Worm (Caenorhabditis elegans) whole organism, L1 larva: ENCODE results near the gene C50F4.9.

Experiments
- C04F5.9 ChIP-seq: sonication (generic microtip); optimal IDR thresholded peaks from 2 replicates; lab custom pipeline; 2016; ENCODE audit warnings: missing genetic modification characterization, missing compliant biosample characterization
- C16A3.4 ChIP-seq: fragments of 150-350 bp; optimal IDR thresholded peaks from 2 replicates; lab custom pipeline; 2014; ENCODE audit warnings: missing biosample characterization, missing genetic modification characterization
- F16B12.6 ChIP-seq: fragments of 150-350 bp; optimal IDR thresholded peaks from 2 replicates; lab custom pipeline; 2014; ENCODE audit warnings: missing biosample characterization, missing genetic modification characterization
- Y116A8C.19 ChIP-seq: sonication (generic microtip); optimal IDR thresholded peaks from 2 replicates; lab custom pipeline; 2016; ENCODE audit warnings: missing compliant biosample characterization, missing genetic modification characterization, borderline replicate concordance
- alr-1 ChIP-seq: fragments of 200-800 bp; sonication (Bioruptor generic); optimal IDR thresholded peaks from 2 replicates; lab custom pipeline; 2018; ENCODE audit warnings: borderline replicate concordance, mild to moderate bottlenecking, missing genetic modification characterization, missing compliant biosample characterization
- ama-1 ChIP-seq: fragments of 150-350 bp; optimal IDR thresholded peaks from 2 replicates; lab custom pipeline; 2014
- blmp-1 ChIP-seq: fragments of 150-350 bp; optimal IDR thresholded peaks from 2 replicates; lab custom pipeline; 2014; ENCODE audit warnings: missing biosample characterization, missing genetic modification characterization
- ceh-90 ChIP-seq: sonication (generic microtip); optimal IDR thresholded peaks from 2 replicates; lab custom pipeline; 2016; ENCODE audit warnings: missing genetic modification characterization, missing compliant biosample characterization
- dsc-1 ChIP-seq: sonication (generic microtip); optimal IDR thresholded peaks from 2 replicates; lab custom pipeline; 2016; ENCODE audit warnings: mild to moderate bottlenecking, missing genetic modification characterization, missing compliant biosample characterization
- efl-1 ChIP-seq, 4 experiments: fragments of 150-350 bp; optimal IDR thresholded peaks in 3 of 4; peaks in 1 of 4; 1 replicate in 1 of 4; 2 replicates in 3 of 4; lab custom pipeline; 2014; ENCODE audit warnings: missing biosample characterization in 2 of 4, missing genetic modification characterization in 2 of 4, missing genetic modification reagents in 2 of 4
- egl-13 ChIP-seq: sonication (generic microtip); optimal IDR thresholded peaks from 2 replicates; lab custom pipeline; 2016; ENCODE audit warnings: missing genotype, missing genetic modification reagents, missing genetic modification characterization, missing compliant biosample characterization
- elt-2 ChIP-seq: sonication (generic microtip); optimal IDR thresholded peaks from 2 replicates; lab custom pipeline; 2016; ENCODE audit warnings: missing genetic modification characterization, mild to moderate bottlenecking, inconsistent platforms, missing compliant biosample characterization, missing genetic modification reagents
- elt-3 ChIP-seq, 6 experiments: fragments of 150-350 bp in 1 of 6; sonication (generic microtip); optimal IDR thresholded peaks; 2 replicates each; lab custom pipeline; 2017 to 2018; ENCODE audit warnings: missing biosample characterization in 6 of 6, missing genetic modification characterization in 6 of 6, inconsistent platforms in 1 of 6
- fkh-8 ChIP-seq: sonication (generic microtip); optimal IDR thresholded peaks from 2 replicates; lab custom pipeline; 2016; ENCODE audit warnings: mild to moderate bottlenecking, missing genetic modification characterization, missing compliant biosample characterization
- fos-1 ChIP-seq: fragments of 150-350 bp; optimal IDR thresholded peaks from 2 replicates; lab custom pipeline; 2014; ENCODE audit warnings: missing biosample characterization, missing genetic modification characterization
- grh-1 ChIP-seq: fragments of 200-800 bp; sonication (Bioruptor generic); IDR thresholded peaks from 2 replicates; pipeline ENCODE4 v1.3.6; 2022; ENCODE audit warnings: missing genetic modification reagents, missing genetic modification characterization, missing compliant biosample characterization
- hpl-2 ChIP-seq: fragments of 150-350 bp; optimal IDR thresholded peaks from 2 replicates; lab custom pipeline; 2014; ENCODE audit warnings: missing biosample characterization, missing genetic modification reagents, missing genetic modification characterization
- irx-1 ChIP-seq: sonication (generic microtip); optimal IDR thresholded peaks from 2 replicates; lab custom pipeline; 2016; ENCODE audit warnings: missing genetic modification characterization, missing compliant biosample characterization
- isw-1 ChIP-seq: fragments of 200-800 bp; sonication (Bioruptor generic); IDR thresholded peaks from 2 replicates; pipeline ENCODE4 v1.3.6; 2022; ENCODE audit warnings: missing genetic modification characterization, missing compliant biosample characterization
- lin-13 ChIP-seq: fragments of 150-350 bp; optimal IDR thresholded peaks from 2 replicates; lab custom pipeline; 2014; ENCODE audit warnings: missing biosample characterization, missing genetic modification reagents, missing genetic modification characterization
- lin-14 ChIP-seq: fragments of 200-800 bp; sonication (Bioruptor generic); optimal IDR thresholded peaks from 2 replicates; lab custom pipeline; 2018; ENCODE audit warnings: mild to moderate bottlenecking, missing genetic modification characterization, moderate library complexity, missing compliant biosample characterization
- lin-35 ChIP-seq, 2 experiments: fragments of 150-350 bp; optimal IDR thresholded peaks; 2 replicates each; lab custom pipeline; 2014; ENCODE audit warnings: missing biosample characterization in 2 of 2, missing genetic modification characterization in 2 of 2, missing genetic modification reagents in 2 of 2
- lsy-2 ChIP-seq, 2 experiments: fragments of 150-350 bp; optimal IDR thresholded peaks; 2 replicates each; lab custom pipeline; 2014; ENCODE audit warnings: missing biosample characterization in 2 of 2, missing genetic modification characterization in 2 of 2
- mab-9 ChIP-seq: fragments of 200-800 bp; sonication (Bioruptor generic); IDR thresholded peaks from 2 replicates; pipeline ENCODE4 v1.3.6; 2022; ENCODE audit warnings: missing genetic modification reagents, missing genetic modification characterization, missing compliant biosample characterization
- mef-2 ChIP-seq: fragments of 150-350 bp; optimal IDR thresholded peaks from 2 replicates; lab custom pipeline; 2014; ENCODE audit warnings: missing biosample characterization, missing genetic modification characterization
- mep-1 ChIP-seq: fragments of 150-350 bp; optimal IDR thresholded peaks from 2 replicates; lab custom pipeline; 2014; ENCODE audit warnings: missing biosample characterization, missing genetic modification characterization
- nhr-11 ChIP-seq: fragments of 150-350 bp; optimal IDR thresholded peaks from 2 replicates; lab custom pipeline; 2014; ENCODE audit warnings: missing biosample characterization, missing genetic modification characterization
- nhr-12 ChIP-seq: sonication (generic microtip); optimal IDR thresholded peaks from 2 replicates; lab custom pipeline; 2017; ENCODE audit warnings: missing biosample characterization, missing genetic modification characterization
- nhr-19 ChIP-seq: fragments of 200-800 bp; sonication (Bioruptor generic); conservative IDR thresholded peaks from 2 replicates; pipeline ENCODE4 v1.3.6; 2022; ENCODE audit warnings: missing genetic modification characterization, missing compliant biosample characterization
- nhr-20 ChIP-seq: sonication (generic microtip); optimal IDR thresholded peaks from 2 replicates; lab custom pipeline; 2016; ENCODE audit warnings: mild to moderate bottlenecking, missing genetic modification characterization, missing compliant biosample characterization
- nhr-47 ChIP-seq: sonication (generic microtip); optimal IDR thresholded peaks from 2 replicates; lab custom pipeline; 2016; ENCODE audit warnings: mild to moderate bottlenecking, missing genetic modification characterization, moderate library complexity, missing compliant biosample characterization
- nhr-71 ChIP-seq: sonication (generic microtip); optimal IDR thresholded peaks from 2 replicates; lab custom pipeline; 2016; ENCODE audit warnings: mild to moderate bottlenecking, missing genetic modification characterization, moderate library complexity, missing compliant biosample characterization
- nhr-76 ChIP-seq: sonication (generic microtip); optimal IDR thresholded peaks from 2 replicates; lab custom pipeline; 2017; ENCODE audit warnings: missing biosample characterization, missing genetic modification characterization
- nhr-85 ChIP-seq: sonication (generic microtip); peaks from one replicate; lab custom pipeline; 2016; ENCODE audit warnings: missing genetic modification characterization, inconsistent platforms, missing compliant biosample characterization
- nhr-90 ChIP-seq: sonication (generic microtip); optimal IDR thresholded peaks from 2 replicates; lab custom pipeline; 2016; ENCODE audit warnings: mild to moderate bottlenecking, missing genetic modification characterization, missing compliant biosample characterization; ENCODE audit not compliant: poor library complexity
- pqm-1 ChIP-seq: sonication (generic microtip); optimal IDR thresholded peaks from 3 replicates; lab custom pipeline; 2017; ENCODE audit warnings: missing biosample characterization, missing genetic modification characterization
- snpc-4 ChIP-seq: fragments of 150-350 bp; optimal IDR thresholded peaks from 2 replicates; lab custom pipeline; 2014; ENCODE audit warnings: missing biosample characterization, missing genetic modification characterization
- snu-23 ChIP-seq: sonication (generic microtip); optimal IDR thresholded peaks from 2 replicates; lab custom pipeline; 2016; ENCODE audit warnings: missing genetic modification characterization, missing compliant biosample characterization
- tbx-2 ChIP-seq: sonication (generic microtip); optimal IDR thresholded peaks from 2 replicates; lab custom pipeline; 2016; ENCODE audit warnings: missing genetic modification characterization, missing compliant biosample characterization
- unc-30 ChIP-seq: sonication (generic microtip); optimal IDR thresholded peaks from 2 replicates; lab custom pipeline; 2017; ENCODE audit warnings: missing biosample characterization, missing genetic modification characterization
- unc-62 ChIP-seq: fragments of 150-350 bp; optimal IDR thresholded peaks from 2 replicates; lab custom pipeline; 2014; ENCODE audit warnings: missing biosample characterization, missing genetic modification reagents, missing genetic modification characterization
- zip-4 ChIP-seq: fragments of 200-800 bp; sonication (Bioruptor generic); optimal IDR thresholded peaks from 2 replicates; lab custom pipeline; 2018; ENCODE audit warnings: mild to moderate bottlenecking, missing genetic modification characterization, moderate library complexity, missing compliant biosample characterization
- ztf-11 ChIP-seq, 2 experiments: sonication (generic microtip); optimal IDR thresholded peaks; 2 replicates each; lab custom pipeline; 2016 to 2017; ENCODE audit warnings: missing genetic modification characterization in 2 of 2, missing biosample characterization in 1 of 2, missing compliant biosample characterization in 1 of 2

C50F4.9 gene

DNA sequence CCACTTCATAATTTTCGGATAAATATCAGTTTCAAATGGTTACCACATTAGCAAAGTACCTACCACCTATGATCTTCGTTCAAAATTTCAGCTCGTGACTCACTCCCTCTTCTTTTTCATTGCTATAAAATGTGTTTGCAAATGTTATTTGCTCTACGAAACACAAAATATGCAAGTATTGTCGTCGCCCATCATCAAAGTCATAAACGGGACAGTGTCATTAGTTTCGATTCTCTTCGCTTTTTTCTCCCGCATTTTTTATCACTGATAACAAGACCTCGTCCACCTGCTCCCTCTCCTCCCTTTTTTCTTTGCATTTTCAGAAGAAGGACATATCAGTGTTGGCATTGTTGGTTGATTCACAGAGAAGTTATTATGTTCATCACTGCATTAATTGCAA, 2.5 kb upstream of the C50F4.9 start, which contains the start of gene C50F4.1:
C50F4.1 (plus strand) TSS at position 324 of the 400 bp plus-strand sequence.
- no peak for TF ChIP-seq nhr-47 (tag; lab: Kevin White, UChicago)
- TF ChIP-seq fos-1 (tag; lab: Kevin White, UChicago), result no peak
- no peak for TF ChIP-seq nhr-19 (GFP tag; lab: Robert Waterston, UW)
- no peak for TF ChIP-seq mep-1
- TF ChIP-seq nhr-12 (tag; lab: Kevin White, UChicago), result no peak
- no peak for TF ChIP-seq grh-1 (GFP tag; lab: Robert Waterston, UW)
- no peak for TF ChIP-seq dsc-1
- TF ChIP-seq lin-14, result no peak
- TF ChIP-seq Y116A8C.19 (tag; lab: Kevin White, UChicago), result no peak
- TF ChIP-seq mab-9 (GFP tag; lab: Robert Waterston, UW), result no peak
- no peak for TF ChIP-seq lin-13 (GFP tag; lab: Kevin White, UChicago)
- TF ChIP-seq nhr-20 (tag; lab: Kevin White, UChicago), result peak; percentile 11
- TF ChIP-seq efl-1 (optimal IDR thresholded peaks at IDR 0.05; lab: Kevin White, UChicago), result no peak
- peak in 1 of 2 experiments; percentile 41 for TF ChIP-seq efl-1 (GFP tag; optimal IDR thresholded peaks at IDR 0.05 in 1 of 2; lab: Kevin White, UChicago)
- TF ChIP-seq nhr-90 (tag; lab: Kevin White, UChicago), result no peak
- TF ChIP-seq mef-2, result no peak
- peak; percentile 77 for TF ChIP-seq elt-2 (tag; lab: Kevin White, UChicago)
- TF ChIP-seq lin-35 (GFP tag; optimal IDR thresholded peaks at IDR 0.05; lab: Kevin White, UChicago), result peak in 1 of 2 experiments; percentile 7
- TF ChIP-seq nhr-71 (tag; lab: Kevin White, UChicago), result no peak
- no peak for TF ChIP-seq alr-1 (tag; lab: Kevin White, UChicago)
- TF ChIP-seq ceh-90 (tag; lab: Kevin White, UChicago), result no peak
- TF ChIP-seq, all 84 proteins: peak for 4

DNA sequence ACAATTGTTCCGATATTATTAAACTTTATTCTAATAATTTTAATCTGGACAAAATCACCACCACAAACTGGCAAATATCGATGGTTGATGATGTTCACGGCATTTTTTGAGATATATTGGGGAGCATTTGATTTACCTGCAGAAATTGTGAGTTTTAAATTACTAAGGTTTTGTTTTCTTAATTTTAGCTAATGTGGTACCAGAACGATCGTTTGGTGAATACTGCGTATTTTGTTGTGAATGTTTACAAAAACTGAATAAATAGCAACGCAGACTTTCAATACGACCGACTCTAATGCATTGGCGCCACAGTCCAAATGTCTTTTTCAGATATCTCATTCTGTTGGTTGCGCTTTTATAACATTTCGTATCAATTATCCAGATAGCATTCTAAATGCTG, 2.3 kb downstream of the C50F4.9 start:
- TF ChIP-seq mef-2 (no peak), nhr-11 (tag; lab: Kevin White, UChicago) (no peak), efl-1 (optimal IDR thresholded peaks at IDR 0.05; lab: Kevin White, UChicago) (no peak), efl-1 (GFP tag; optimal IDR thresholded peaks at IDR 0.05 in 1 of 2; lab: Kevin White, UChicago) (peak in 1 of 2 experiments; percentile 52)

DNA sequence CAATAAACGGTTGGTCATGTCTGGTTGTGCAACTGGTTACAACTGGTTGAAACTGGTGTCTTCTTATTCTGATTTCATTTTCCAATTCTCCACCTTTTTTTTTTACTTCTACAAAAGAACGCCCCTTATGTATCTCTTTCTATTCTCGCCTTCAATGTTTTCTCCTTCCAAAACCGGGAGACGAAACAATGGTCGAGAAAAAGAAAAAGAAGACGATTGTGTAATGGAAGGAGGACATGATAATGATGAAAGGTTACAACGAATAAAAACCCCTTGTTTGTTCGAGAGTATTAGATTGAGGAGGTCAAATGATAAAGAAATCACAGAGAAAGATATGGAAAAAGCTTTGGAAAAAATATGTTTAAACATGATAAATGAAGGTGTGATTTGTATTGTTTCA, 5.2 kb downstream of the C50F4.9 start, which contains the start of gene C50F4.8:
C50F4.8 (minus strand) TSS at position 28 of the 400 bp plus-strand sequence.
- TF ChIP-seq C16A3.4 (tag; lab: Kevin White, UChicago) (no peak), Y116A8C.19 (tag; lab: Kevin White, UChicago) (no peak), mep-1 (no peak), grh-1 (GFP tag; lab: Robert Waterston, UW) (no peak), nhr-90 (tag; lab: Kevin White, UChicago) (no peak), snpc-4 (tag; lab: Kevin White, UChicago) (no peak), ztf-11 (tag; optimal IDR thresholded peaks at IDR 0.05; lab: Kevin White, UChicago) (no peak), lin-35 (GFP tag; optimal IDR thresholded peaks at IDR 0.05; lab: Kevin White, UChicago) (no peak), isw-1 (no peak), lsy-2 (tag; optimal IDR thresholded peaks at IDR 0.05; lab: Kevin White, UChicago) (no peak), F16B12.6 (tag; lab: Kevin White, UChicago) (no peak), hpl-2 (GFP tag; lab: Kevin White, UChicago) (no peak), snu-23 (GFP tag; lab: Kevin White, UChicago) (no peak), efl-1 (optimal IDR thresholded peaks at IDR 0.05; lab: Kevin White, UChicago) (no peak), efl-1 (GFP tag; optimal IDR thresholded peaks at IDR 0.05 in 1 of 2; lab: Kevin White, UChicago) (no peak), pqm-1 (no peak), elt-3 (tag; optimal IDR thresholded peaks at IDR 0.05; lab: Kevin White, UChicago) (peak in 1 of 6 experiments; percentile 49), dsc-1 (no peak), C04F5.9 (tag; lab: Kevin White, UChicago) (no peak), unc-30 (tag; lab: Kevin White, UChicago) (no peak), nhr-85 (tag; lab: Kevin White, UChicago) (peak; percentile 67), lin-14 (peak; percentile 2), tbx-2 (tag; lab: Kevin White, UChicago) (no peak), ama-1 (lab: Kevin White, UChicago) (no peak), alr-1 (tag; lab: Kevin White, UChicago) (no peak), nhr-19 (GFP tag; lab: Robert Waterston, UW) (no peak), zip-4 (GFP tag; lab: Kevin White, UChicago) (no peak), irx-1 (tag; lab: Kevin White, UChicago) (no peak), mab-9 (GFP tag; lab: Robert Waterston, UW) (no peak), egl-13 (tag; lab: Kevin White, UChicago) (no peak), nhr-11 (tag; lab: Kevin White, UChicago) (no peak), blmp-1 (peak; percentile 89), nhr-76 (tag; lab: Kevin White, UChicago) (no peak), fkh-8 (no peak), unc-62 (GFP tag; lab: Kevin White, UChicago) (no peak)
- TF ChIP-seq, all 84 proteins: peak for 4
